Fruit fly (Drosophila melanogaster) whole organism, embryonic: ENCODE results near the gene CG10413.

Source experiments
- Atf6 ChIP-seq: fragments of 200-800 bp; sonication (Bioruptor generic); IDR thresholded peaks from 2 replicates; pipeline ENCODE4 v1.3.6; 2022; ENCODE audit warnings: missing biosample characterization, missing genetic modification characterization
- Awh ChIP-seq: fragments of 200-800 bp; sonication (Bioruptor generic); IDR thresholded peaks from 2 replicates; pipeline ENCODE4, ENCODE4 v1.3.6; 2022; ENCODE audit warnings: missing biosample characterization, missing genetic modification characterization
- CG10431 ChIP-seq: fragments of 200-800 bp; sonication (Bioruptor generic); optimal IDR thresholded peaks from 3 replicates; lab custom pipeline; 2018; ENCODE audit warnings: missing biosample characterization, mild to moderate bottlenecking, missing genetic modification characterization
- CG11085 ChIP-seq: fragments of 200-800 bp; sonication (Bioruptor generic); IDR thresholded peaks from 2 replicates; pipeline ENCODE4 v1.3.6; 2022; ENCODE audit warnings: missing biosample characterization, missing genetic modification characterization
- CG12071 ChIP-seq: fragments of 200-800 bp; sonication (Bioruptor generic); optimal IDR thresholded peaks from 3 replicates; lab custom pipeline; 2018; ENCODE audit warnings: missing biosample characterization, mild to moderate bottlenecking, missing genetic modification characterization
- CG12236 ChIP-seq: fragments of 200-800 bp; sonication (Bioruptor generic); optimal IDR thresholded peaks from 2 replicates; lab custom pipeline; 2016; ENCODE audit warnings: missing biosample characterization, missing genetic modification characterization
- CG12942 ChIP-seq: fragments of 200-800 bp; sonication (Bioruptor generic); optimal IDR thresholded peaks from 3 replicates; lab custom pipeline; 2016; ENCODE audit warnings: missing biosample characterization, missing genetic modification characterization
- CG14710 ChIP-seq: fragments of 200-800 bp; sonication (Bioruptor generic); optimal IDR thresholded peaks from 3 replicates; lab custom pipeline; 2019; ENCODE audit warnings: missing biosample characterization, mild to moderate bottlenecking, missing genetic modification characterization, moderate library complexity
- CG1603 ChIP-seq: fragments of 200-800 bp; sonication (Bioruptor generic); optimal IDR thresholded peaks from 2 replicates; lab custom pipeline; 2019; ENCODE audit warnings: missing biosample characterization, mild to moderate bottlenecking, missing genetic modification characterization, moderate library complexity
- CG17612 ChIP-seq: fragments of 200-800 bp; sonication (Bioruptor generic); IDR thresholded peaks from 2 replicates; pipeline ENCODE4 v1.3.6; 2022; ENCODE audit warnings: missing biosample characterization, missing genetic modification characterization
- CG18476 ChIP-seq: fragments of 200-800 bp; sonication (Bioruptor generic); optimal IDR thresholded peaks from 2 replicates; lab custom pipeline; 2016; ENCODE audit warnings: missing biosample characterization, mild to moderate bottlenecking, missing genetic modification characterization
- CG2116 ChIP-seq: fragments of 200-800 bp; sonication (Bioruptor generic); optimal IDR thresholded peaks from 3 replicates; lab custom pipeline; 2018; ENCODE audit warnings: missing biosample characterization, mild to moderate bottlenecking, missing genetic modification characterization
- CG2202 ChIP-seq: fragments of 200-800 bp; sonication (Bioruptor generic); optimal IDR thresholded peaks from 2 replicates; lab custom pipeline; 2018; ENCODE audit warnings: missing biosample characterization, mild to moderate bottlenecking, missing genetic modification characterization
- CG2712 ChIP-seq: fragments of 200-800 bp; optimal IDR thresholded peaks from 3 replicates; lab custom pipeline; 2019; ENCODE audit warnings: missing biosample characterization, mild to moderate bottlenecking, missing genetic modification characterization, moderate library complexity
- CG2889 ChIP-seq: fragments of 200-800 bp; sonication (Bioruptor generic); IDR thresholded peaks from 3 replicates; pipeline ENCODE4 v1.3.6; 2022; ENCODE audit warnings: missing biosample characterization, missing genetic modification characterization
- CG33557 ChIP-seq: fragments of 200-800 bp; sonication (Bioruptor generic); optimal IDR thresholded peaks from 2 replicates; lab custom pipeline; 2019; ENCODE audit warnings: missing biosample characterization, mild to moderate bottlenecking, missing genetic modification characterization, moderate library complexity
- CG3407 ChIP-seq: fragments of 200-800 bp; sonication (Bioruptor generic); optimal IDR thresholded peaks from 2 replicates; lab custom pipeline; 2018; ENCODE audit warnings: missing biosample characterization, mild to moderate bottlenecking, missing genetic modification characterization
- CG34376 ChIP-seq: fragments of 200-800 bp; sonication (Bioruptor generic); optimal IDR thresholded peaks from 2 replicates; lab custom pipeline; 2018; ENCODE audit warnings: missing biosample characterization, mild to moderate bottlenecking, missing genetic modification characterization
- CG34422 ChIP-seq: fragments of 200-800 bp; sonication (Bioruptor generic); IDR thresholded peaks from 3 replicates; pipeline ENCODE4 v1.3.6; 2022; ENCODE audit warnings: missing biosample characterization, missing genetic modification characterization
- CG3847 ChIP-seq: fragments of 200-800 bp; sonication (Bioruptor generic); IDR thresholded peaks from 2 replicates; pipeline ENCODE4 v1.3.6; 2022; ENCODE audit warnings: missing biosample characterization, missing genetic modification characterization
- CG4820 ChIP-seq: fragments of 200-800 bp; sonication (Bioruptor generic); optimal IDR thresholded peaks from 3 replicates; lab custom pipeline; 2016; ENCODE audit warnings: missing biosample characterization, missing genetic modification characterization
- CG5180 ChIP-seq: fragments of 200-800 bp; sonication (Bioruptor generic); optimal IDR thresholded peaks from 3 replicates; lab custom pipeline; 2017; ENCODE audit warnings: missing biosample characterization, missing genetic modification characterization, mild to moderate bottlenecking, moderate library complexity, missing genetic modification reagents
- CG6765 ChIP-seq: fragments of 200-800 bp; sonication (Bioruptor generic); optimal IDR thresholded peaks from 3 replicates; lab custom pipeline; 2017; ENCODE audit warnings: missing biosample characterization, mild to moderate bottlenecking, missing genetic modification characterization
- CG6813 ChIP-seq: fragments of 200-800 bp; sonication (Bioruptor generic); optimal IDR thresholded peaks from 2 replicates; lab custom pipeline; 2017; ENCODE audit warnings: missing biosample characterization, missing genetic modification characterization, mild to moderate bottlenecking, moderate library complexity, missing genetic modification reagents
- CG8388 ChIP-seq: fragments of 200-800 bp; sonication (Bioruptor generic); optimal IDR thresholded peaks from 2 replicates; lab custom pipeline; 2019; ENCODE audit warnings: missing biosample characterization, mild to moderate bottlenecking, missing genetic modification characterization, moderate library complexity
- CG8944 ChIP-seq: fragments of 200-800 bp; sonication (Bioruptor generic); optimal IDR thresholded peaks from 3 replicates; lab custom pipeline; 2016; ENCODE audit warnings: missing biosample characterization, missing genetic modification characterization
- Hmr ChIP-seq: fragments of 200-800 bp; sonication (Bioruptor generic); optimal IDR thresholded peaks from 3 replicates; lab custom pipeline; 2017; ENCODE audit warnings: mild to moderate bottlenecking, missing biosample characterization, missing genetic modification reagents, missing genetic modification characterization
- Opbp ChIP-seq: fragments of 200-800 bp; sonication (Bioruptor generic); IDR thresholded peaks from 3 replicates; pipeline ENCODE4 v1.3.6; 2022; ENCODE audit warnings: missing biosample characterization, missing genetic modification characterization; ENCODE audit not compliant: partially characterized antibody
- Scr ChIP-seq: fragments of 200-800 bp; sonication (Bioruptor generic); IDR thresholded peaks from 2 replicates; pipeline ENCODE4 v1.3.6; 2022; ENCODE audit warnings: missing biosample characterization, missing genetic modification characterization; ENCODE audit not compliant: partially characterized antibody
- Side ChIP-seq: fragments of 200-800 bp; sonication (Bioruptor generic); optimal IDR thresholded peaks from 2 replicates; lab custom pipeline; 2016; ENCODE audit warnings: missing biosample characterization, missing genetic modification characterization
- TFAM ChIP-seq: fragments of 200-800 bp; sonication (Bioruptor generic); optimal IDR thresholded peaks from 2 replicates; lab custom pipeline; 2017; ENCODE audit warnings: missing biosample characterization, missing genetic modification characterization, inconsistent platforms
- Trl ChIP-seq, 3 experiments: fragments of >200 bp in 2 of 3; fragments of 200-800 bp in 1 of 3; sonication (Bioruptor generic) in 1 of 3; optimal IDR thresholded peaks; 2 replicates in 1 of 3; 3 replicates in 2 of 3; lab custom pipeline; 2016 to 2017; ENCODE audit warnings: missing biosample characterization in 1 of 3, missing genetic modification characterization in 1 of 3
- ato ChIP-seq: fragments of 200-800 bp; sonication (Bioruptor generic); IDR thresholded peaks from 2 replicates; pipeline ENCODE4 v1.3.6; 2022; ENCODE audit warnings: missing biosample characterization, missing genetic modification characterization; ENCODE audit not compliant: partially characterized antibody
- ci ChIP-seq: fragments of 200-800 bp; sonication (Bioruptor generic); IDR thresholded peaks from 3 replicates; pipeline ENCODE4 v1.3.6; 2022; ENCODE audit warnings: missing biosample characterization, missing genetic modification characterization
- da ChIP-seq: fragments of 200-800 bp; sonication (Bioruptor generic); optimal IDR thresholded peaks from 2 replicates; lab custom pipeline; 2016; ENCODE audit warnings: missing biosample characterization, missing genetic modification characterization
- disco-r ChIP-seq: fragments of 200-800 bp; sonication (Bioruptor generic); optimal IDR thresholded peaks from 2 replicates; lab custom pipeline; 2016; ENCODE audit warnings: missing biosample characterization, missing genetic modification characterization
- dysf ChIP-seq: fragments of 200-800 bp; sonication (Bioruptor generic); IDR thresholded peaks from 3 replicates; pipeline ENCODE4 v1.3.6; 2022; ENCODE audit warnings: missing biosample characterization, missing genetic modification characterization
- fd3F ChIP-seq: fragments of 200-800 bp; sonication (Bioruptor generic); optimal IDR thresholded peaks from 2 replicates; lab custom pipeline; 2018; ENCODE audit warnings: missing biosample characterization, mild to moderate bottlenecking, missing genetic modification characterization, moderate library complexity
- gsb ChIP-seq: fragments of 200-800 bp; sonication (Bioruptor generic); IDR thresholded peaks from 2 replicates; pipeline ENCODE4 v1.3.6; 2022; ENCODE audit warnings: missing biosample characterization, missing genetic modification characterization
- hbn ChIP-seq: fragments of 200-800 bp; sonication (Bioruptor generic); IDR thresholded peaks from 2 replicates; pipeline ENCODE4 v1.3.6; 2022; ENCODE audit warnings: missing biosample characterization, missing genetic modification characterization; ENCODE audit not compliant: partially characterized antibody
- ind ChIP-seq: fragments of 200-800 bp; sonication (Bioruptor generic); optimal IDR thresholded peaks from 3 replicates; lab custom pipeline; 2016; ENCODE audit warnings: missing biosample characterization, missing genetic modification characterization
- nerfin-1 ChIP-seq: fragments of 200-800 bp; sonication (Bioruptor generic); optimal IDR thresholded peaks from 3 replicates; lab custom pipeline; 2019; ENCODE audit warnings: missing biosample characterization, mild to moderate bottlenecking, missing genetic modification characterization, moderate library complexity
- sd ChIP-seq: fragments of 200-800 bp; sonication (Bioruptor generic); optimal IDR thresholded peaks from 3 replicates; lab custom pipeline; 2018; ENCODE audit warnings: missing biosample characterization, mild to moderate bottlenecking, missing genetic modification characterization, moderate library complexity
- ssp ChIP-seq: fragments of 200-800 bp; sonication (Bioruptor generic); IDR thresholded peaks from 2 replicates; pipeline ENCODE4 v1.3.6; 2022; ENCODE audit warnings: missing biosample characterization, missing genetic modification characterization
- vnd ChIP-seq: fragments of 200-800 bp; sonication (Bioruptor generic); IDR thresholded peaks from 3 replicates; pipeline ENCODE4 v1.3.6; 2022; ENCODE audit warnings: missing biosample characterization, missing genetic modification characterization; ENCODE audit not compliant: partially characterized antibody
- wek ChIP-seq: fragments of 200-800 bp; sonication (Bioruptor generic); optimal IDR thresholded peaks from 3 replicates; lab custom pipeline; 2018; ENCODE audit warnings: missing biosample characterization, mild to moderate bottlenecking, missing genetic modification characterization, moderate library complexity
- z ChIP-seq: fragments of 200-800 bp; sonication (Bioruptor generic); IDR thresholded peaks from 3 replicates; pipeline ENCODE4 v1.3.6; 2022; ENCODE audit warnings: missing biosample characterization, missing genetic modification characterization

CG10413 gene

DNA sequence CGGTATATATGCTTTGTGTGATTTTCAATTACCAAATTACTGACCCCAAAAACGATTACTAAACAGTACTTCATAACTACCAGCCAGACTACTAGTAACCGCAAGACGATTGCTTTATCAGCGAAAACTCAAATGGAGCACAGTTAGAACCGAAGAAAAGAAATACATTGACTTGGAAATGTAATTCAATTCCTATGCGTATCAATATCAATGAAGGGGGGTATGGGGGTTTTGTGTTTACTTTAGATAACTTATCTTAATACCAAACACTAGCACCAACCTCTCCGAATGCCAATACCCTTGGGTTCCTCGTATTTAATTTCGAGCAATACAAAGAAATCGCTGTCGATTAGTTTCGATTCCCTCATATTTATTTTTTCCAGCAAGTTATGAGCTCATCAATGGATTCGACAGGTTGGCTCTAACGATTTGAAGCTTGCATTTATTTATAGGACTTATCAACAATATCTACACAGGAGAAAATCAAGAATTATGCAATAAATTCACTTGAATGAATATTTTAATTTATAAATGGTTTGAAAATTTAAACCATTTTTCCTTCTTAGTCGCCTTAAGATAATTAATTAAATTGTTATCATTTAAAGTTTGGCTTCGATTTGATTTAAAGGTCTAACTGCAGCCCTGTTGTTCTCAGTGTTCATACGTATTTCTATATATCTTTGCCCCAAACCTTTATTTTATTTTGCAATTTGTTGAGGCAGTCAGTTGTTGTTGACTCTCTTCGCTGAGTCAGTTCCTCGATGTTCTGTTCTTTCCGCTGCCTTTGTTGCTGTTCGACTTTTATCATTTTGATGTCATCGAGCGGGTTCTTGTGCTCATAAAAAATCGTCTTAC, 16.5 kb upstream of the CG10413 start (continued):
- no peak for TF ChIP-seq Scr (GFP tag; lab: Robert Waterston, UW)
- TF ChIP-seq nerfin-1 (tag; lab: Kevin White, UChicago), result peak; percentile 65
- peak; percentile 52 for TF ChIP-seq CG3407 (GFP tag; lab: Kevin White, UChicago)
- peak; percentile 60 for TF ChIP-seq CG12071 (GFP tag; lab: Kevin White, UChicago)
- peak; percentile 49 for TF ChIP-seq CG33557 (GFP tag; lab: Kevin White, UChicago)
- peak; percentile 25 for TF ChIP-seq CG12942 (GFP tag; lab: Kevin White, UChicago)
- peak; percentile 42 for TF ChIP-seq ssp
- TF ChIP-seq Opbp (GFP tag; lab: Robert Waterston, UW), result no peak
- TF ChIP-seq CG8388 (GFP tag; lab: Kevin White, UChicago), result peak; percentile 75
- TF ChIP-seq dysf (GFP tag; lab: Robert Waterston, UW), result peak; percentile 84
- peak; percentile 91 for TF ChIP-seq CG2712 (tag; lab: Kevin White, UChicago)
- TF ChIP-seq ci (GFP tag; lab: Robert Waterston, UW), result peak; percentile 79
- TF ChIP-seq CG1603 (tag; lab: Kevin White, UChicago), result peak; percentile 10
- peak; percentile 64; the same call in 2 of the 3 replicates for TF ChIP-seq CG34422
- peak; percentile 52; the same call in 1 of the 3 replicates for TF ChIP-seq CG2889
- peak; percentile 70 for TF ChIP-seq CG18476
- TF ChIP-seq Atf6 (GFP tag; lab: Robert Waterston, UW), result peak; percentile 94
- peak; percentile 79 for TF ChIP-seq CG3847
- peak; percentile 77 for TF ChIP-seq CG6765 (GFP tag; lab: Kevin White, UChicago)
- peak; percentile 79 for TF ChIP-seq CG14710
- peak; percentile 6 for TF ChIP-seq wek
- peak; percentile 45; the same call in 1 of the 2 replicates for TF ChIP-seq CG17612 (GFP tag; lab: Robert Waterston, UW)
- TF ChIP-seq CG11085, result 0 out of 2 replicates have a peak, but pooled peaks have one; percentile 67
- no peak for TF ChIP-seq z (GFP tag; lab: Robert Waterston, UW)
- TF ChIP-seq CG2202 (tag; lab: Kevin White, UChicago), result peak; percentile 20
- peak; percentile 27 for TF ChIP-seq CG2116 (GFP tag; lab: Kevin White, UChicago)
- TF ChIP-seq TFAM (GFP tag; lab: Kevin White, UChicago), result peak; percentile 20
- peak; percentile 74 for TF ChIP-seq ind (GFP tag; lab: Kevin White, UChicago)
- peak; percentile 56 for TF ChIP-seq CG34376
- no peak for TF ChIP-seq Side (GFP tag; lab: Kevin White, UChicago)
- TF ChIP-seq CG12236 (GFP tag; lab: Kevin White, UChicago), result no peak
- TF ChIP-seq fd3F (GFP tag; lab: Kevin White, UChicago), result peak; percentile 74
- TF ChIP-seq da (GFP tag; lab: Kevin White, UChicago), result no peak
- TF ChIP-seq Trl (optimal IDR thresholded peaks at IDR 0.05; lab: Kevin White, UChicago), result no peak
- TF ChIP-seq Trl (GFP tag; optimal IDR thresholded peaks at IDR 0.05; lab: Kevin White, UChicago), result no peak
- peak; percentile 28 for TF ChIP-seq CG10431 (GFP tag; lab: Kevin White, UChicago)
- peak; percentile 54 for TF ChIP-seq gsb (GFP tag; lab: Robert Waterston, UW)
- peak; percentile 38 for TF ChIP-seq CG5180 (GFP tag; lab: Kevin White, UChicago)
- TF ChIP-seq CG6813 (GFP tag; lab: Kevin White, UChicago), result peak; percentile 64
- TF ChIP-seq vnd (GFP tag; lab: Robert Waterston, UW), result no peak
- no peak for TF ChIP-seq disco-r
- no peak for TF ChIP-seq ato (GFP tag; lab: Robert Waterston, UW)
- TF ChIP-seq hbn (GFP tag; lab: Robert Waterston, UW), result no peak
- TF ChIP-seq Awh, result peak; percentile 52; the same call in 1 of the 2 replicates
- peak; percentile 92 for TF ChIP-seq sd
- TF ChIP-seq CG8944 (GFP tag; lab: Kevin White, UChicago), result peak; percentile 3
- peak; percentile 86 for TF ChIP-seq Hmr (GFP tag; lab: Kevin White, UChicago)
- TF ChIP-seq CG4820 (GFP tag; lab: Kevin White, UChicago), result peak; percentile 72
